Fruit fly (Drosophila melanogaster) whole organism, embryonic: ENCODE data around the gene CG10752.

Source experiments
- Bgb ChIP-seq: fragments of 200-800 bp; sonication (Bioruptor generic); IDR thresholded peaks from 2 replicates; pipeline ENCODE4 v1.3.6; 2022; ENCODE audit warnings: missing biosample characterization, missing genetic modification characterization; ENCODE audit not compliant: partially characterized antibody
- Bteb2 ChIP-seq: fragments of 200-800 bp; sonication (Bioruptor generic); optimal IDR thresholded peaks from 2 replicates; lab custom pipeline; 2016; ENCODE audit warnings: missing biosample characterization, missing genetic modification characterization
- CG1024 ChIP-seq: fragments of 200-800 bp; sonication (Bioruptor generic); IDR thresholded peaks from 2 replicates; pipeline ENCODE4 v1.3.6; 2022; ENCODE audit warnings: missing biosample characterization, missing genetic modification characterization
- CG11085 ChIP-seq: fragments of 200-800 bp; sonication (Bioruptor generic); IDR thresholded peaks from 2 replicates; pipeline ENCODE4 v1.3.6; 2022; ENCODE audit warnings: missing biosample characterization, missing genetic modification characterization
- CG11723 ChIP-seq: fragments of 200-800 bp; sonication (Bioruptor generic); optimal IDR thresholded peaks from 2 replicates; lab custom pipeline; 2017; ENCODE audit warnings: missing biosample characterization, mild to moderate bottlenecking, missing genetic modification characterization
- CG12236 ChIP-seq: fragments of 200-800 bp; sonication (Bioruptor generic); optimal IDR thresholded peaks from 2 replicates; lab custom pipeline; 2016; ENCODE audit warnings: missing biosample characterization, missing genetic modification characterization
- CG12299 ChIP-seq: fragments of 200-800 bp; sonication (Bioruptor generic); optimal IDR thresholded peaks from 2 replicates; lab custom pipeline; 2018; ENCODE audit warnings: missing biosample characterization, mild to moderate bottlenecking, missing genetic modification characterization
- CG14441 ChIP-seq: fragments of 200-800 bp; sonication (Bioruptor generic); IDR thresholded peaks from 2 replicates; pipeline ENCODE4 v1.3.6; 2022; ENCODE audit warnings: missing biosample characterization, missing genetic modification characterization
- CG15269 ChIP-seq: fragments of 200-800 bp; sonication (Bioruptor generic); optimal IDR thresholded peaks from 2 replicates; lab custom pipeline; 2018; ENCODE audit warnings: missing biosample characterization, mild to moderate bottlenecking, missing genetic modification characterization, moderate library complexity
- CG18599 ChIP-seq: fragments of 200-800 bp; sonication (Bioruptor generic); optimal IDR thresholded peaks from 3 replicates; lab custom pipeline; 2017; ENCODE audit warnings: missing biosample characterization, missing genetic modification characterization, mild to moderate bottlenecking, moderate library complexity, missing genetic modification reagents
- CG2120 ChIP-seq: fragments of 200-800 bp; sonication (Bioruptor generic); optimal IDR thresholded peaks from 3 replicates; lab custom pipeline; 2016; ENCODE audit warnings: missing biosample characterization, missing genetic modification characterization
- CG2202 ChIP-seq: fragments of 200-800 bp; sonication (Bioruptor generic); optimal IDR thresholded peaks from 2 replicates; lab custom pipeline; 2018; ENCODE audit warnings: missing biosample characterization, mild to moderate bottlenecking, missing genetic modification characterization
- CG2678 ChIP-seq: fragments of 200-800 bp; sonication (Bioruptor generic); optimal IDR thresholded peaks from 3 replicates; lab custom pipeline; 2019; ENCODE audit warnings: missing biosample characterization, mild to moderate bottlenecking, missing genetic modification characterization, moderate library complexity
- CG30403 ChIP-seq: fragments of 200-800 bp; sonication (Bioruptor generic); optimal IDR thresholded peaks from 3 replicates; lab custom pipeline; 2016; ENCODE audit warnings: missing biosample characterization, missing genetic modification characterization
- CG34224 ChIP-seq: fragments of 200-800 bp; sonication (Bioruptor generic); IDR thresholded peaks from 3 replicates; pipeline ENCODE4 v1.3.6; 2022; ENCODE audit warnings: missing biosample characterization, missing genetic modification characterization; ENCODE audit not compliant: partially characterized antibody
- CG4854 ChIP-seq: fragments of 200-800 bp; sonication (Bioruptor generic); optimal IDR thresholded peaks from 2 replicates; lab custom pipeline; 2016; ENCODE audit warnings: missing biosample characterization, missing genetic modification characterization, inconsistent platforms
- CG7839 ChIP-seq: fragments of 200-800 bp; sonication (Bioruptor generic); optimal IDR thresholded peaks from 3 replicates; lab custom pipeline; 2018; ENCODE audit warnings: missing biosample characterization, mild to moderate bottlenecking, missing genetic modification characterization, moderate library complexity
- CG7928 ChIP-seq: fragments of 200-800 bp; sonication (Bioruptor generic); optimal IDR thresholded peaks from 2 replicates; lab custom pipeline; 2017; ENCODE audit warnings: missing biosample characterization, mild to moderate bottlenecking, missing genetic modification characterization
- CG8388 ChIP-seq: fragments of 200-800 bp; sonication (Bioruptor generic); optimal IDR thresholded peaks from 2 replicates; lab custom pipeline; 2019; ENCODE audit warnings: missing biosample characterization, mild to moderate bottlenecking, missing genetic modification characterization, moderate library complexity
- Camta ChIP-seq: fragments of 200-800 bp; sonication (Bioruptor generic); optimal IDR thresholded peaks from 2 replicates; lab custom pipeline; 2016; ENCODE audit warnings: missing biosample characterization, missing genetic modification characterization
- CrebB ChIP-seq: fragments of 200-800 bp; sonication (Bioruptor generic); optimal IDR thresholded peaks from 3 replicates; lab custom pipeline; 2018; ENCODE audit warnings: missing biosample characterization, mild to moderate bottlenecking, missing genetic modification characterization
- Dad ChIP-seq: fragments of 200-800 bp; sonication (Bioruptor generic); optimal IDR thresholded peaks from 3 replicates; lab custom pipeline; 2016; ENCODE audit warnings: missing biosample characterization, missing genetic modification characterization
- Dbx ChIP-seq: fragments of 200-800 bp; sonication (Bioruptor generic); IDR thresholded peaks from 3 replicates; pipeline ENCODE4 v1.3.6; 2022; ENCODE audit warnings: missing biosample characterization, missing genetic modification characterization
- Ets65A ChIP-seq: fragments of 200-800 bp; sonication (Bioruptor generic); peaks from one replicate; lab custom pipeline; 2016; ENCODE audit warnings: missing biosample characterization, missing genetic modification characterization
- Ets97D ChIP-seq: fragments of 200-800 bp; sonication (Bioruptor generic); optimal IDR thresholded peaks from 3 replicates; lab custom pipeline; 2016; ENCODE audit warnings: missing biosample characterization, missing genetic modification characterization
- Fer3 ChIP-seq: fragments of 200-800 bp; sonication (Bioruptor generic); optimal IDR thresholded peaks from 2 replicates; lab custom pipeline; 2018; ENCODE audit warnings: missing biosample characterization, mild to moderate bottlenecking, missing genetic modification characterization, moderate library complexity
- Hmx ChIP-seq: fragments of 200-800 bp; sonication (Bioruptor generic); optimal IDR thresholded peaks from 2 replicates; lab custom pipeline; 2016; ENCODE audit warnings: missing biosample characterization, missing genetic modification characterization
- MESR4 ChIP-seq: fragments of 200-800 bp; sonication (Bioruptor generic); optimal IDR thresholded peaks from 2 replicates; lab custom pipeline; 2018; ENCODE audit warnings: missing biosample characterization, mild to moderate bottlenecking, missing genetic modification characterization, moderate library complexity
- Max ChIP-seq: fragments of 200-800 bp; sonication (Bioruptor generic); optimal IDR thresholded peaks from 2 replicates; lab custom pipeline; 2016; ENCODE audit warnings: missing biosample characterization, mild to moderate bottlenecking, missing genetic modification characterization
- Meics ChIP-seq: fragments of 200-800 bp; sonication (Bioruptor generic); optimal IDR thresholded peaks from 2 replicates; lab custom pipeline; 2017; ENCODE audit warnings: missing biosample characterization, mild to moderate bottlenecking, missing genetic modification characterization
- Tbp ChIP-seq: fragments of >200 bp; optimal IDR thresholded peaks from 2 replicates; lab custom pipeline; 2018; ENCODE audit warnings: missing biosample characterization, missing genetic modification characterization
- ap ChIP-seq: fragments of 200-800 bp; sonication (Bioruptor generic); IDR thresholded peaks from 2 replicates; pipeline ENCODE4 v1.3.6; 2022; ENCODE audit warnings: missing biosample characterization, missing genetic modification characterization
- ase ChIP-seq: fragments of 200-800 bp; sonication (Bioruptor generic); IDR thresholded peaks from 3 replicates; pipeline ENCODE4 v1.3.6; 2022; ENCODE audit warnings: missing biosample characterization, missing genetic modification characterization
- dimm ChIP-seq: fragments of 200-800 bp; sonication (Bioruptor generic); IDR thresholded peaks from 2 replicates; pipeline ENCODE4 v1.3.6; 2022; ENCODE audit warnings: missing biosample characterization, missing genetic modification characterization
- dysf ChIP-seq: fragments of 200-800 bp; sonication (Bioruptor generic); IDR thresholded peaks from 3 replicates; pipeline ENCODE4 v1.3.6; 2022; ENCODE audit warnings: missing biosample characterization, missing genetic modification characterization
- fd64A ChIP-seq: fragments of 200-800 bp; sonication (Bioruptor generic); optimal IDR thresholded peaks from 3 replicates; lab custom pipeline; 2018; ENCODE audit warnings: missing biosample characterization, mild to moderate bottlenecking, missing genetic modification characterization
- fu2 ChIP-seq: fragments of 200-800 bp; sonication (Bioruptor generic); optimal IDR thresholded peaks from 2 replicates; lab custom pipeline; 2016; ENCODE audit warnings: missing biosample characterization, missing genetic modification characterization
- gfzf ChIP-seq: fragments of 200-800 bp; sonication (Bioruptor generic); optimal IDR thresholded peaks from 2 replicates; lab custom pipeline; 2016; ENCODE audit warnings: missing biosample characterization, mild to moderate bottlenecking, missing genetic modification characterization, moderate library complexity
- grn ChIP-seq: fragments of 200-800 bp; sonication (Bioruptor generic); optimal IDR thresholded peaks from 3 replicates; lab custom pipeline; 2017; ENCODE audit warnings: missing biosample characterization, missing genetic modification characterization
- gt ChIP-seq: fragments of 200-800 bp; sonication (Bioruptor generic); IDR thresholded peaks from 2 replicates; pipeline ENCODE4 v1.3.6; 2022; ENCODE audit warnings: missing biosample characterization, missing genetic modification characterization
- mam ChIP-seq: fragments of 200-800 bp; sonication (Bioruptor generic); optimal IDR thresholded peaks from 3 replicates; lab custom pipeline; 2016; ENCODE audit warnings: missing biosample characterization, missing genetic modification characterization
- nau ChIP-seq: fragments of 200-800 bp; sonication (Bioruptor generic); optimal IDR thresholded peaks from 3 replicates; lab custom pipeline; 2017; ENCODE audit warnings: missing biosample characterization, mild to moderate bottlenecking, missing genetic modification characterization, missing genetic modification reagents
- repo ChIP-seq: fragments of 200-800 bp; sonication (Bioruptor generic); optimal IDR thresholded peaks from 2 replicates; lab custom pipeline; 2016; ENCODE audit warnings: missing biosample characterization, missing genetic modification characterization
- rib ChIP-seq: fragments of 200-800 bp; sonication (Bioruptor generic); IDR thresholded peaks from 2 replicates; pipeline ENCODE4 v1.3.6; 2022; ENCODE audit warnings: missing biosample characterization, missing genetic modification characterization
- salm ChIP-seq: fragments of 200-800 bp; sonication (Bioruptor generic); optimal IDR thresholded peaks from 2 replicates; lab custom pipeline; 2018; ENCODE audit warnings: missing biosample characterization, mild to moderate bottlenecking, missing genetic modification characterization
- sr ChIP-seq: fragments of 200-800 bp; sonication (Bioruptor generic); IDR thresholded peaks from 3 replicates; pipeline ENCODE4 v1.3.6; 2022; ENCODE audit warnings: missing biosample characterization, missing genetic modification characterization
- tap ChIP-seq: fragments of 200-800 bp; optimal IDR thresholded peaks from 3 replicates; lab custom pipeline; 2019; ENCODE audit warnings: missing biosample characterization, mild to moderate bottlenecking, missing genetic modification characterization, moderate library complexity
- tll ChIP-seq, 2 experiments: fragments of 200-800 bp in 1 of 2; fragments of >200 bp in 1 of 2; sonication (Bioruptor generic) in 1 of 2; optimal IDR thresholded peaks; 2 replicates each; lab custom pipeline; 2017 to 2019; ENCODE audit warnings: missing biosample characterization in 2 of 2, missing genetic modification characterization in 2 of 2, mild to moderate bottlenecking in 1 of 2, moderate library complexity in 1 of 2
- trem ChIP-seq: fragments of 200-800 bp; optimal IDR thresholded peaks from 3 replicates; lab custom pipeline; 2019; ENCODE audit warnings: missing biosample characterization, mild to moderate bottlenecking, missing genetic modification characterization, moderate library complexity
- vnd ChIP-seq: fragments of 200-800 bp; sonication (Bioruptor generic); IDR thresholded peaks from 3 replicates; pipeline ENCODE4 v1.3.6; 2022; ENCODE audit warnings: missing biosample characterization, missing genetic modification characterization; ENCODE audit not compliant: partially characterized antibody

CG10752 gene

DNA sequence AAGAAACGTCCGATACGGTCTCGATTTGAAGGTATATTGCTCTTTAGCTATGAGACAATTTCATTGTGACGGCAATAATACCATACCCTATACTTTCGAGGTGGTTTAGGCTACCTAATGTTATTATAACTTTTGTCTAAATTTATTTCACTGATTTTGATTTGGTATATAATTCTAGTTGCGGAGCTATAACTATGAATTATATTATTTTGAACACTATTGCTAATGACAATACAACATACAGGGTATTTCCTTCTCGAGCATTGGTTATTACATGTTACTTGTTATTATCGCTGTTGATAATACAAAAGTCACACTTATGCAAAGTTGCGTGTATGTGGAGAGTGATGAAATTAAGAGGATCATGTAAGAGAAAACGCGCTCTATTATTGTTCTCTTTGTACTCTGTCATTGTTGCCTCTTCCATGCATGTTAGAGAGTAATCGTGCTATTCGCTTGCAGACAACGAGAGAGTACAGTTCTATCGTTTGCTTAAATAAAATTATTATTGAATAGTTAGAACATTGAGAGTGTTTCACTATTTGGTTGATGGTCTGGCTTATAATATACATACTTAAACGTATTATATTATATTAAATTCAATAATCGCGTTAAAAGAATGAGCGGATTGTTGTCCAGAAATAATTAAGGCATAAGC lies 40.7 kb downstream of the CG10752 start, which contains the start of gene CG32115 (continued):
- TF ChIP-seq CG11723 (GFP tag; lab: Kevin White, UChicago) (peak; percentile 75), Dad (GFP tag; lab: Kevin White, UChicago) (peak; percentile 79), mam (peak; percentile 98), CG11085 (GFP tag; lab: Robert Waterston, UW) (peak; percentile 94), CG7928 (peak; percentile 72), Bteb2 (GFP tag; lab: Kevin White, UChicago) (peak; percentile 92), Tbp (no peak), ase (GFP tag; lab: Robert Waterston, UW) (peak; percentile 95), Bgb (GFP tag; lab: Robert Waterston, UW) (no peak), CG2120 (GFP tag; lab: Kevin White, UChicago) (peak; percentile 99), Camta (GFP tag; lab: Kevin White, UChicago) (peak; percentile 93), Fer3 (tag; lab: Kevin White, UChicago) (peak; percentile 97), fd64A (GFP tag; lab: Kevin White, UChicago) (peak; percentile 60), gfzf (no peak), ap (GFP tag; lab: Robert Waterston, UW) (peak; percentile 84), Hmx (GFP tag; lab: Kevin White, UChicago) (peak; percentile 90), CG2678 (tag; lab: Kevin White, UChicago) (peak; percentile 98), Ets65A (peak; percentile 98), CG8388 (GFP tag; lab: Kevin White, UChicago) (peak; percentile 89), CG2202 (tag; lab: Kevin White, UChicago) (no peak), CG4854 (GFP tag; lab: Kevin White, UChicago) (peak; percentile 88), tap (tag; lab: Kevin White, UChicago) (peak; percentile 92), CG7839 (tag; lab: Kevin White, UChicago) (peak; percentile 97), sr (GFP tag; lab: Robert Waterston, UW) (peak; percentile 66; the same call in 1 of the 3 replicates), CG12236 (GFP tag; lab: Kevin White, UChicago) (peak; percentile 65), repo (GFP tag; lab: Kevin White, UChicago) (peak; percentile 87), tll (GFP tag; optimal IDR thresholded peaks at IDR 0.05; lab: Kevin White, UChicago) (no peak), CG30403 (peak; percentile 95), rib (GFP tag; lab: Robert Waterston, UW) (peak; percentile 97), vnd (GFP tag; lab: Robert Waterston, UW) (no peak), salm (tag; lab: Kevin White, UChicago) (peak; percentile 91), CG34224 (GFP tag; lab: Robert Waterston, UW) (peak; percentile 50; the same call in 2 of the 3 replicates), fu2 (GFP tag; lab: Kevin White, UChicago) (peak; percentile 91), MESR4 (GFP tag; lab: Kevin White, UChicago) (peak; percentile 47), CG15269 (peak; percentile 96), grn (GFP tag; lab: Kevin White, UChicago) (peak; percentile 63), CG18599 (GFP tag; lab: Kevin White, UChicago) (peak; percentile 97), CG14441 (GFP tag; lab: Robert Waterston, UW) (peak; percentile 96), CrebB (tag; lab: Kevin White, UChicago) (peak; percentile 93), CG12299 (tag; lab: Kevin White, UChicago) (peak; percentile 90), dimm (GFP tag; lab: Robert Waterston, UW) (peak; percentile 73), nau (GFP tag; lab: Kevin White, UChicago) (peak; percentile 83), dysf (GFP tag; lab: Robert Waterston, UW) (peak; percentile 98), gt (GFP tag; lab: Robert Waterston, UW) (no peak; the same call in 1 of the 2 replicates), Dbx (peak; percentile 97), Meics (GFP tag; lab: Kevin White, UChicago) (peak; percentile 94), CG1024 (GFP tag; lab: Robert Waterston, UW) (peak; percentile 86), trem (peak; percentile 81), Ets97D (peak; percentile 68), Max (GFP tag; lab: Kevin White, UChicago) (peak; percentile 94)
